Fruit fly (Drosophila melanogaster) S2 (cell line): ENCODE results near the gene nac.

Source experiments
- CG8478 ChIP-seq: fragments of >200 bp; optimal IDR thresholded peaks from 2 replicates; lab custom pipeline; 2018
- CTCF ChIP-seq, 2 experiments: fragments of >200 bp; optimal IDR thresholded peaks; 2 replicates each; lab custom pipeline; 2018

DNA sequence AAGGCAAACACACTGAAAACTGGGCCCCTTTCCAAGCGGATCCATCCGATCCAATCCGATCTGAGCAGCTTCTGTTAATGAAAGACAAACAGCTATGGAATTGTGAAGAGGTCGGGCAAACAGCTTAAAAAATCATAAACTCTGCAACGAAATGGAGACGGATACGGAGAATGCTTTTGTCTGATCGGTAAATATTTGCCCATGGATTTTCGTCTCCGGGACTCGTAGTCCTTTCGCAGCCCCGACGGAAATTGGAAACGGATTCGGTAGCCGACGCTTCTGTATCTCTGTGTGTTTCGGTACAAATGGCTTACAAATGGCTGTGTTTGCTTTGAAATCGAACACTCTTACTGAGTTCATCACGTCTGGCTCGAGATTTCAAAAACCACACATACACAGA is 23.1 kb upstream of the nac start:
- TF ChIP-seq CG8478 (lab: Kevin White, UChicago) (no peak), CTCF (optimal IDR thresholded peaks at IDR 0.05; lab: Kevin White, UChicago) (no peak)
